Worm (Caenorhabditis elegans) whole organism, young adult: ENCODE data around the gene F58F9.1.

Experiments
- B0035.1 ChIP-seq: sonication (generic microtip); optimal IDR thresholded peaks from 2 replicates; lab custom pipeline; 2016; ENCODE audit warnings: missing genetic modification characterization, mild to moderate bottlenecking, missing compliant biosample characterization, missing genotype, missing genetic modification reagents
- C06A6.2 ChIP-seq: fragments of 200-800 bp; sonication (Bioruptor generic); conservative IDR thresholded peaks from 2 replicates; pipeline ENCODE4 v1.3.6; 2022; ENCODE audit warnings: missing genetic modification characterization, missing compliant biosample characterization
- C17E4.6 ChIP-seq: fragments of 200-800 bp; sonication (Bioruptor generic); IDR thresholded peaks from 2 replicates; pipeline ENCODE4 v1.3.6; 2022; ENCODE audit warnings: missing genetic modification reagents, missing genetic modification characterization, missing compliant biosample characterization
- F22D6.2 ChIP-seq: sonication (generic microtip); optimal IDR thresholded peaks from 2 replicates; lab custom pipeline; 2016; ENCODE audit warnings: mild to moderate bottlenecking, missing genetic modification characterization, missing compliant biosample characterization
- F37B4.10 ChIP-seq: fragments of 200-800 bp; sonication (Bioruptor generic); IDR thresholded peaks from 2 replicates; pipeline ENCODE4 v1.3.6; 2022; ENCODE audit warnings: missing genetic modification characterization, missing compliant biosample characterization
- F49E8.2 ChIP-seq: sonication (generic microtip); optimal IDR thresholded peaks from 3 replicates; lab custom pipeline; 2017; ENCODE audit warnings: missing genetic modification characterization, mild to moderate bottlenecking, missing compliant biosample characterization, antibody characterized with exemption, moderate library complexity; ENCODE audit not compliant: insufficient read depth
- F52B5.7 ChIP-seq: sonication (generic microtip); optimal IDR thresholded peaks from 2 replicates; lab custom pipeline; 2016; ENCODE audit warnings: mild to moderate bottlenecking, missing genetic modification characterization, missing compliant biosample characterization
- K11D2.4 ChIP-seq: fragments of 200-800 bp; sonication (Bioruptor generic); IDR thresholded peaks from 2 replicates; pipeline ENCODE4 v1.3.6; 2022; ENCODE audit warnings: missing genetic modification reagents, missing genetic modification characterization, missing compliant biosample characterization
- ama-1 ChIP-seq, 3 experiments: fragments of 150-350 bp in 1 of 3; sonication (generic microtip) in 2 of 3; optimal IDR thresholded peaks; 2 replicates each; lab custom pipeline; 2014 to 2018; ENCODE audit warnings: missing biosample characterization in 2 of 3, missing genetic modification characterization in 2 of 3, missing genetic modification reagents in 2 of 3
- attf-5 ChIP-seq: fragments of 200-800 bp; sonication (Bioruptor generic); optimal IDR thresholded peaks from 2 replicates; lab custom pipeline; 2018; ENCODE audit warnings: mild to moderate bottlenecking, missing genetic modification characterization, missing compliant biosample characterization
- attf-6 ChIP-seq: fragments of 200-800 bp; sonication (Bioruptor generic); IDR thresholded peaks from 2 replicates; pipeline ENCODE4 v1.3.6; 2022; ENCODE audit warnings: missing genetic modification reagents, missing genetic modification characterization, missing compliant biosample characterization
- ceh-100 ChIP-seq: fragments of 200-800 bp; sonication (Bioruptor generic); IDR thresholded peaks from 2 replicates; pipeline ENCODE4 v1.3.6; 2022; ENCODE audit warnings: missing genetic modification reagents, missing genetic modification characterization, missing compliant biosample characterization
- ceh-27 ChIP-seq: fragments of 200-800 bp; sonication (Bioruptor generic); optimal IDR thresholded peaks from 2 replicates; lab custom pipeline; 2018; ENCODE audit warnings: mild to moderate bottlenecking, missing genetic modification characterization, moderate library complexity, missing compliant biosample characterization
- chd-7 ChIP-seq: sonication (generic microtip); optimal IDR thresholded peaks from 2 replicates; lab custom pipeline; 2016; ENCODE audit warnings: mild to moderate bottlenecking, missing genetic modification characterization, moderate library complexity, missing compliant biosample characterization
- ekl-4 ChIP-seq: fragments of 200-800 bp; sonication (Bioruptor generic); IDR thresholded peaks from 2 replicates; pipeline ENCODE4 v1.3.6; 2022; ENCODE audit warnings: missing genetic modification reagents, missing genetic modification characterization, missing compliant biosample characterization
- ets-4 ChIP-seq: fragments of 200-800 bp; sonication (Bioruptor generic); optimal IDR thresholded peaks from 2 replicates; lab custom pipeline; 2018; ENCODE audit warnings: mild to moderate bottlenecking, missing genetic modification characterization, missing compliant biosample characterization
- fkh-3 ChIP-seq: sonication (generic microtip); optimal IDR thresholded peaks from 2 replicates; lab custom pipeline; 2016; ENCODE audit warnings: mild to moderate bottlenecking, missing genetic modification characterization, missing compliant biosample characterization
- gei-17 ChIP-seq: fragments of 200-800 bp; sonication (Bioruptor generic); optimal IDR thresholded peaks from 2 replicates; lab custom pipeline; 2018; ENCODE audit warnings: mild to moderate bottlenecking, missing genetic modification characterization, missing compliant biosample characterization
- him-1 ChIP-seq: sonication (generic microtip); optimal IDR thresholded peaks from 2 replicates; lab custom pipeline; 2016; ENCODE audit warnings: missing genotype, missing genetic modification reagents, missing genetic modification characterization, missing compliant biosample characterization
- hlh-12 ChIP-seq: sonication (generic microtip); optimal IDR thresholded peaks from 2 replicates; lab custom pipeline; 2016; ENCODE audit warnings: missing genetic modification characterization, missing compliant biosample characterization
- hlh-26 ChIP-seq: fragments of 200-800 bp; sonication (Bioruptor generic); conservative IDR thresholded peaks from 2 replicates; pipeline ENCODE4 v1.3.6; 2022; ENCODE audit warnings: missing genetic modification reagents, missing genetic modification characterization, missing compliant biosample characterization
- hmg-20 ChIP-seq: fragments of 200-800 bp; sonication (Bioruptor generic); IDR thresholded peaks from 2 replicates; pipeline ENCODE4 v1.3.6; 2022; ENCODE audit warnings: missing genetic modification reagents, missing genetic modification characterization, missing compliant biosample characterization
- hrde-1 ChIP-seq: sonication (generic microtip); optimal IDR thresholded peaks from 2 replicates; lab custom pipeline; 2016; ENCODE audit warnings: missing genetic modification characterization, mild to moderate bottlenecking, missing compliant biosample characterization, moderate library complexity, missing genotype, missing genetic modification reagents, borderline replicate concordance
- let-526 ChIP-seq: fragments of 200-800 bp; sonication (Bioruptor generic); IDR thresholded peaks from 2 replicates; pipeline ENCODE4 v1.3.6; 2022; ENCODE audit warnings: missing genetic modification reagents, missing genetic modification characterization, missing compliant biosample characterization
- lin-35 ChIP-seq, 3 experiments: fragments of 150-350 bp in 2 of 3; sonication (generic microtip) in 1 of 3; optimal IDR thresholded peaks; 2 replicates each; lab custom pipeline; 2014 to 2018; ENCODE audit warnings: missing biosample characterization in 3 of 3, missing genetic modification characterization in 3 of 3, missing genetic modification reagents in 3 of 3
- lsl-1 ChIP-seq: fragments of 200-800 bp; sonication (Bioruptor generic); optimal IDR thresholded peaks from 2 replicates; lab custom pipeline; 2018; ENCODE audit warnings: mild to moderate bottlenecking, missing genetic modification characterization, moderate library complexity, missing compliant biosample characterization
- madf-10 ChIP-seq: sonication (generic microtip); optimal IDR thresholded peaks from 2 replicates; lab custom pipeline; 2016; ENCODE audit warnings: mild to moderate bottlenecking, missing genetic modification characterization, missing compliant biosample characterization
- madf-3 ChIP-seq: fragments of 200-800 bp; sonication (Bioruptor generic); IDR thresholded peaks from 2 replicates; pipeline ENCODE4 v1.3.6; 2022; ENCODE audit warnings: missing genetic modification reagents, missing genetic modification characterization, missing compliant biosample characterization
- madf-8 ChIP-seq: fragments of 200-800 bp; sonication (Bioruptor generic); conservative IDR thresholded peaks from 2 replicates; pipeline ENCODE4 v1.3.6; 2022; ENCODE audit warnings: missing genetic modification reagents, missing genetic modification characterization, missing compliant biosample characterization
- nfya-2 ChIP-seq: fragments of 200-800 bp; sonication (Bioruptor generic); IDR thresholded peaks from 2 replicates; pipeline ENCODE4 v1.3.6; 2022; ENCODE audit warnings: missing genetic modification reagents, missing genetic modification characterization, missing compliant biosample characterization
- nhr-27 ChIP-seq: fragments of 200-800 bp; sonication (Bioruptor generic); optimal IDR thresholded peaks from 2 replicates; lab custom pipeline; 2018; ENCODE audit warnings: mild to moderate bottlenecking, missing genetic modification characterization, moderate library complexity, missing compliant biosample characterization
- sdz-38 ChIP-seq: sonication (generic microtip); optimal IDR thresholded peaks from 2 replicates; lab custom pipeline; 2016; ENCODE audit warnings: missing genotype, missing genetic modification characterization, missing compliant biosample characterization
- sea-2 ChIP-seq: fragments of 200-800 bp; sonication (Bioruptor generic); IDR thresholded peaks from 2 replicates; pipeline ENCODE4 v1.3.6; 2022; ENCODE audit warnings: missing genetic modification characterization, missing compliant biosample characterization
- snpc-1.1 ChIP-seq: sonication (generic microtip); optimal IDR thresholded peaks from 2 replicates; lab custom pipeline; 2017; ENCODE audit warnings: missing genetic modification characterization, mild to moderate bottlenecking, missing compliant biosample characterization, antibody characterized with exemption, moderate library complexity, missing genotype, missing genetic modification reagents; ENCODE audit not compliant: insufficient read depth
- snpc-4 ChIP-seq, 5 experiments: fragments of 150-350 bp in 1 of 5; sonication (generic microtip) in 4 of 5; optimal IDR thresholded peaks; 2 replicates each; lab custom pipeline; 2014 to 2018; ENCODE audit warnings: missing genetic modification characterization in 5 of 5, missing biosample characterization in 3 of 5, antibody characterized with exemption in 2 of 5, mild to moderate bottlenecking in 2 of 5, missing compliant biosample characterization in 2 of 5, missing genotype in 2 of 5, moderate library complexity in 2 of 5, missing genetic modification reagents in 1 of 5
- tbx-9 ChIP-seq: sonication (generic microtip); optimal IDR thresholded peaks from 2 replicates; lab custom pipeline; 2016; ENCODE audit warnings: borderline replicate concordance, missing genetic modification characterization, inconsistent platforms, missing compliant biosample characterization
- zfh-2 ChIP-seq: fragments of 200-800 bp; sonication (Bioruptor generic); conservative IDR thresholded peaks from 2 replicates; pipeline ENCODE4 v1.3.6; 2022; ENCODE audit warnings: missing genetic modification reagents, missing genetic modification characterization, missing compliant biosample characterization
- zim-3 ChIP-seq: sonication (generic microtip); optimal IDR thresholded peaks from 2 replicates; lab custom pipeline; 2017; ENCODE audit warnings: mild to moderate bottlenecking, missing genetic modification characterization, moderate library complexity, missing compliant biosample characterization
- ztf-22 ChIP-seq: fragments of 200-800 bp; sonication (Bioruptor generic); optimal IDR thresholded peaks from 2 replicates; lab custom pipeline; 2018; ENCODE audit warnings: mild to moderate bottlenecking, missing genetic modification characterization, moderate library complexity, missing compliant biosample characterization
- ztf-28 ChIP-seq: fragments of 200-800 bp; sonication (Bioruptor generic); IDR thresholded peaks from 2 replicates; pipeline ENCODE4 v1.3.6; 2022; ENCODE audit warnings: missing genetic modification reagents, missing genetic modification characterization, missing compliant biosample characterization
- ztf-6 ChIP-seq: fragments of 200-800 bp; sonication (Bioruptor generic); IDR thresholded peaks from 2 replicates; pipeline ENCODE4 v1.3.6; 2022; ENCODE audit warnings: missing genetic modification reagents, missing genetic modification characterization, missing compliant biosample characterization

F58F9.1 gene

DNA sequence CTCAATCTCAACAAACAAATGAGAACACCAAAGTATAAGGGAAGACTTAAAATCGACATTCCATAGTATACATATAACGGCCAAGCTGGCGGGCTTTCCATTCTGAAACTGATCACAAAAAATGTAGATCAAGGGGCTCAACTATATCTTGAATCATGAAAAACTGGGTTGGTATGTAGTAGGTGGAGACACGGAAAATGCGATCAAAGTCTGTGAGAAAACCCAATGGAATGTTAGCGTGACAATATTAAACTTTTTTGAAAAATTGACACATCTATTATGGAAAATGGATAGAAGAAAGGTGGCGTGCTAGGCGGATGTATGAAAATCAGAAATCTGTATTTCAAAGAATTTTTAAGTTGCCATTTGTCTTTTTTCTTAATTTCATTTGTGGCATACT is 13.6 kb downstream of the F58F9.1 start, which contains the start of gene srv-28:
TSS of gene srv-28 (minus strand) at position 101 of the 400 bp plus-strand sequence.
- TF ChIP-seq ztf-22 (GFP tag; lab: Kevin White, UChicago) = no peak
- no peak for TF ChIP-seq zfh-2
- no peak for TF ChIP-seq ceh-100 (GFP tag; lab: Robert Waterston, UW)
- no peak for TF ChIP-seq ceh-27 (GFP tag; lab: Kevin White, UChicago)
- TF ChIP-seq, all 124 proteins: peak for 0

DNA sequence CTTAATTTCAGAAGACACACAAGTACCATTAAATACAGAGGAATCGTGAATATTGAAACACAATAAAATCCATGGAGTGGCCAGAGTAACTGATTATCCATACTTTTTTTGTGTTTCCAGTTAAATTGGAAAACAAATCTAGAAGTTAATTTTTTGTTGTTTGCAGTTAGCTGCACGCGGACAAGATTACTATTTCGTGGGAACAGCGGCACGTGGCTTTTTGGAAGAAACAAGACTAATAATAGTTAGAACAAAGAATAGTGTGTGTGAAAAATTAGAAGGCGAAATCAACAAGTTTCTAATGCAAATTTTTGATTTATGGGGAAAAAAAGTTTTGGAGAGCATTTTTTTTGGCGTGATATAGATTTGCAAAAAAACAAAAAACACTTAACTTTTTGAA is 16.9 kb downstream of the F58F9.1 start, which contains the start of gene srv-29:
TSS of gene srv-29 (minus strand) at position 101 of the 400 bp plus-strand sequence.
- TF ChIP-seq ama-1 (optimal IDR thresholded peaks at IDR 0.05; lab: Kevin White, UChicago) = no peak
- no peak for TF ChIP-seq ama-1 (GFP tag; optimal IDR thresholded peaks at IDR 0.05; lab: Kevin White, UChicago)
- TF ChIP-seq hrde-1 = no peak
- no peak for TF ChIP-seq ekl-4 (GFP tag; lab: Robert Waterston, UW)
- no peak for TF ChIP-seq sdz-38 (tag; lab: Kevin White, UChicago)

DNA sequence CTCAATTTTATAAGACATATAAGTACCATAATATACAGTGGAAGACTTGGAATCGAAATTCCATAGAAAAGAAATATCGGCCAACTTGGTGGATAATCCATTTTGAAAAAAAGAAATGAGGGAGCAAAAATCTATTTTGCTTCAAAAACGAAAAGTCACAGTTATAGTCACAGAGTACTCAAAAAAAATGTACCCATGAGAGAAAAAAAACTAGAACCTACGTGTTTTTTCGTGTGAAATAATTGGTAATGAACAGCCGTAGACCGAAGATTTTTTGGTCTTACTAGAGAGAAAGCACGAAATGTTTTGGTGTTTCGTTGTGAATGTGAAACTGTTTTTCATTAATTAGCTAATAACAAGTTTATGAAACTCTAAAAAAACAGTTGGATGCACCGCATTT is 19.7 kb downstream of the F58F9.1 start, which contains the start of gene srv-30:
TSS of gene srv-30 (minus strand) at position 101 of the 400 bp plus-strand sequence.
- no peak for TF ChIP-seq madf-10 (tag; lab: Kevin White, UChicago)
- no peak for TF ChIP-seq madf-3 (GFP tag; lab: Robert Waterston, UW)
- no peak for TF ChIP-seq nfya-2 (GFP tag; lab: Robert Waterston, UW)
- no peak for TF ChIP-seq attf-6 (GFP tag; lab: Robert Waterston, UW)
- no peak for TF ChIP-seq attf-5 (GFP tag; lab: Kevin White, UChicago)
- TF ChIP-seq snpc-1.1 (tag; lab: Kevin White, UChicago) = no peak
- no peak for TF ChIP-seq hlh-26
- no peak for TF ChIP-seq snpc-4 (GFP tag; optimal IDR thresholded peaks at IDR 0.05; lab: Kevin White, UChicago)
- TF ChIP-seq snpc-4 (tag; optimal IDR thresholded peaks at IDR 0.05; lab: Kevin White, UChicago) = no peak
- no peak for TF ChIP-seq hlh-12
- TF ChIP-seq B0035.1 = no peak
- no peak for TF ChIP-seq chd-7 (tag; lab: Kevin White, UChicago)
- no peak for TF ChIP-seq let-526 (GFP tag; lab: Robert Waterston, UW)
- TF ChIP-seq him-1 = no peak
- no peak for TF ChIP-seq zim-3 (tag; lab: Kevin White, UChicago)
- TF ChIP-seq F37B4.10 (GFP tag; lab: Robert Waterston, UW) = no peak
- no peak for TF ChIP-seq F22D6.2 (tag; lab: Kevin White, UChicago)
- no peak for TF ChIP-seq C06A6.2 (GFP tag; lab: Robert Waterston, UW)
- no peak for TF ChIP-seq hmg-20
- no peak for TF ChIP-seq fkh-3 (tag; lab: Kevin White, UChicago)
- TF ChIP-seq, all 124 proteins: peak for 0

DNA sequence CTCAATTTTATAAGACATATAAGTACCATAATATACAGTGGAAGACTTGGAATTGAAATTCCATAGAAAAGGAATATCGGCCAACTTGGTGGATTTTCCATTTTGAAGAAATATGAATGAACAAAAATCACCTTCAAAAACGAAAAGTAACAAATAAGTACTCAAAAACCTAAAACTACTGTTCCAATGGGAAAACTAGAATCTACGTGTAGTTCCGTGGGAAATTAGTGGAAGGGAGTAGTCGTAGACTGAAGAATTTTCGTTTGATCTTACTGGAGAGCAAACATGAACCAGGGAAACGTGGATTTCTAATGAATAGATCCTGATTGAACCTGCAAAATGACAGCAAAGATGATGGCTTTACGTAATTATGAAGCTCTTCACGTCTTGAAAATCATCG is 22.3 kb downstream of the F58F9.1 start, which contains the start of gene srv-31:
TSS of gene srv-31 (minus strand) at position 101 of the 400 bp plus-strand sequence.
- no peak for TF ChIP-seq lin-35 (GFP tag; optimal IDR thresholded peaks at IDR 0.05; lab: Kevin White, UChicago)
- TF ChIP-seq zim-3 (tag; lab: Kevin White, UChicago) = no peak
- no peak for TF ChIP-seq madf-8 (GFP tag; lab: Robert Waterston, UW)
- TF ChIP-seq K11D2.4 (GFP tag; lab: Robert Waterston, UW) = no peak
- no peak for TF ChIP-seq madf-10 (tag; lab: Kevin White, UChicago)
- TF ChIP-seq let-526 (GFP tag; lab: Robert Waterston, UW) = no peak
- no peak for TF ChIP-seq sea-2
- no peak for TF ChIP-seq tbx-9
- TF ChIP-seq nhr-27 (tag; lab: Kevin White, UChicago) = no peak
- TF ChIP-seq lsl-1 (GFP tag; lab: Kevin White, UChicago) = no peak
- no peak for TF ChIP-seq F49E8.2 (tag; lab: Kevin White, UChicago)
- TF ChIP-seq F52B5.7 (tag; lab: Kevin White, UChicago) = no peak
- no peak for TF ChIP-seq attf-6 (GFP tag; lab: Robert Waterston, UW)
- no peak for TF ChIP-seq ets-4 (GFP tag; lab: Kevin White, UChicago)
- no peak for TF ChIP-seq gei-17 (GFP tag; lab: Kevin White, UChicago)
- TF ChIP-seq C17E4.6 (GFP tag; lab: Robert Waterston, UW) = no peak
- TF ChIP-seq ztf-6 (GFP tag; lab: Robert Waterston, UW) = no peak
- no peak for TF ChIP-seq ztf-28 (GFP tag; lab: Robert Waterston, UW)
